Fruit fly (Drosophila melanogaster): ENCODE data around the gene Cox10.

The Cox10 gene

dm6 chr2L:10339212-10339721, 8.0 kb downstream of the Cox10 start, which contains the start of gene SamDC (continued):
- TF ChIP-seq CG16779 (GFP tag; IDR thresholded peaks at IDR 0.05) = no peak
- TF ChIP-seq CG34422 (GFP tag; IDR thresholded peaks at IDR 0.05) = peak; percentile 72; the same call in 2 of the 3 replicates
- peak; percentile 37 for TF ChIP-seq CG17829 (tag; optimal IDR thresholded peaks at IDR 0.05)
- TF ChIP-seq gsb (GFP tag; IDR thresholded peaks at IDR 0.05) = no peak
- TF ChIP-seq CG3407 (GFP tag; optimal IDR thresholded peaks at IDR 0.05) = no peak
- TF ChIP-seq bsh (GFP tag; optimal IDR thresholded peaks at IDR 0.05) = peak in 1 of 2 experiments; percentile 49
- no peak for TF ChIP-seq klu (GFP tag; IDR thresholded peaks at IDR 0.05)
- peak; percentile 25 for TF ChIP-seq ind (GFP tag; optimal IDR thresholded peaks at IDR 0.05)
- TF ChIP-seq MESR4 (GFP tag; optimal IDR thresholded peaks at IDR 0.05) = peak; percentile 88
- peak; percentile 46; the same call in 1 of the 2 replicates for TF ChIP-seq Atf6 (GFP tag; IDR thresholded peaks at IDR 0.05)
- peak; percentile 46 for TF ChIP-seq pho (GFP tag; optimal IDR thresholded peaks at IDR 0.05)
- peak; percentile 54 for TF ChIP-seq mam (GFP tag; optimal IDR thresholded peaks at IDR 0.05)
- peak; percentile 46 for TF ChIP-seq CG6813 (GFP tag; optimal IDR thresholded peaks at IDR 0.05)
- no peak for TF ChIP-seq CG4424 (GFP tag; optimal IDR thresholded peaks at IDR 0.05)
- TF ChIP-seq Drgx (GFP tag; IDR thresholded peaks at IDR 0.05) = no peak; the same call in 1 of the 2 replicates

dm6 chr2L:10339841-10340240, 8.6 kb downstream of the Cox10 start:
- TF ChIP-seq Xrp1 (GFP tag; IDR thresholded peaks at IDR 0.05) (no peak), eve (GFP tag; optimal IDR thresholded peaks at IDR 0.05) (peak in 1 of 2 experiments; percentile 24), exex (tag; optimal IDR thresholded peaks at IDR 0.05) (peak; percentile 6), cwo (GFP tag; optimal IDR thresholded peaks at IDR 0.05) (peak; percentile 14)

- TF ChIP-seq CG31441 (GFP tag; IDR thresholded peaks at IDR 0.05) (peak; percentile 16; the same call in 1 of the 2 replicates), gsb-n (tag; optimal IDR thresholded peaks at IDR 0.05) (peak; percentile 18), Xrp1 (GFP tag; IDR thresholded peaks at IDR 0.05) (0 out of 2 replicates have a peak, but pooled peaks have one; percentile 22), CG18764 (GFP tag; optimal IDR thresholded peaks at IDR 0.05) (no peak), rib (GFP tag; IDR thresholded peaks at IDR 0.05) (peak; percentile 49; the same call in 1 of the 2 replicates), kah (GFP tag; optimal IDR thresholded peaks at IDR 0.05) (peak; percentile 59), CG16813 (GFP tag; IDR thresholded peaks at IDR 0.05; ENCODE audit: partially characterized antibody) (peak; percentile 47; the same call in 1 of the 3 replicates), CG30431 (GFP tag; optimal IDR thresholded peaks at IDR 0.05) (no peak), CG2712 (tag; optimal IDR thresholded peaks at IDR 0.05) (peak; percentile 25), Max (GFP tag; optimal IDR thresholded peaks at IDR 0.05) (no peak), B-H2 (GFP tag; optimal IDR thresholded peaks at IDR 0.05) (peak; percentile 19), slp2 (GFP tag; optimal IDR thresholded peaks at IDR 0.05) (no peak), Opbp (GFP tag; IDR thresholded peaks at IDR 0.05; ENCODE audit: partially characterized antibody) (peak; percentile 45; the same call in 1 of the 3 replicates), CG13287 (GFP tag; IDR thresholded peaks at IDR 0.05; ENCODE audit: partially characterized antibody) (peak; percentile 63), CG10979 (tag; optimal IDR thresholded peaks at IDR 0.05) (peak; percentile 4), sd (tag; optimal IDR thresholded peaks at IDR 0.05) (peak; percentile 87), CG34376 (GFP tag; optimal IDR thresholded peaks at IDR 0.05) (peak; percentile 5), CG17829 (tag; optimal IDR thresholded peaks at IDR 0.05) (peak; percentile 16), MESR4 (GFP tag; optimal IDR thresholded peaks at IDR 0.05) (peak; percentile 25), knrl (GFP tag; IDR thresholded peaks at IDR 0.05; ENCODE audit: partially characterized antibody) (0 out of 3 replicates have a peak, but pooled peaks have one; percentile 28), pros (GFP tag; optimal IDR thresholded peaks at IDR 0.05) (no peak), lbe (GFP tag; optimal IDR thresholded peaks at IDR 0.05) (peak; percentile 44), ATbp (GFP tag; optimal IDR thresholded peaks at IDR 0.05) (no peak), sug (tag; optimal IDR thresholded peaks at IDR 0.05) (peak; percentile 15), CG34224 (GFP tag; IDR thresholded peaks at IDR 0.05; ENCODE audit: partially characterized antibody) (peak; percentile 72), sens (GFP tag) (peak; percentile 77), CG32532 (GFP tag; IDR thresholded peaks at IDR 0.05) (peak; percentile 58; the same call in 1 of the 2 replicates), Bgb (GFP tag; IDR thresholded peaks at IDR 0.05; ENCODE audit: partially characterized antibody) (peak; percentile 41; the same call in 1 of the 2 replicates), Sox100B (GFP tag; optimal IDR thresholded peaks at IDR 0.05) (peak; percentile 18), Scr (GFP tag; IDR thresholded peaks at IDR 0.05; ENCODE audit: partially characterized antibody) (peak; percentile 51)
These were observed 10.1 kb downstream of the Cox10 start, which contains the start of gene CG31715 for dm6 chr2L:10341405-10341804. TSS of gene CG31715 (plus strand) at chr2L:10341616.

All from whole organism, embryonic.